Worm (Caenorhabditis elegans) whole organism, late embryonic: ENCODE data around the gene F20D6.10.

Experiments
- Y22D7AL.16 ChIP-seq: sonication (generic microtip); optimal IDR thresholded peaks from 2 replicates; lab custom pipeline; 2016; ENCODE audit warnings: missing genetic modification characterization, missing compliant biosample characterization
- gmeb-2 ChIP-seq: sonication (generic microtip); optimal IDR thresholded peaks from 2 replicates; lab custom pipeline; 2016; ENCODE audit warnings: missing genetic modification characterization, inconsistent platforms, missing compliant biosample characterization
- nfya-1 ChIP-seq: sonication (generic microtip); optimal IDR thresholded peaks from 2 replicates; lab custom pipeline; 2017; ENCODE audit warnings: missing genetic modification characterization, mild to moderate bottlenecking, missing compliant biosample characterization, antibody characterized with exemption, moderate library complexity
- pat-9 ChIP-seq: fragments of 200-800 bp; sonication (Bioruptor generic); optimal IDR thresholded peaks from 2 replicates; lab custom pipeline; 2018; ENCODE audit warnings: mild to moderate bottlenecking, missing genetic modification characterization, moderate library complexity, missing compliant biosample characterization
- pqm-1 ChIP-seq: sonication (generic microtip); optimal IDR thresholded peaks from 2 replicates; lab custom pipeline; 2016; ENCODE audit warnings: missing genetic modification characterization, missing compliant biosample characterization
- sox-2 ChIP-seq: fragments of 200-800 bp; sonication (Bioruptor generic); IDR thresholded peaks from 2 replicates; pipeline ENCODE4 v1.3.6; 2022; ENCODE audit warnings: missing genetic modification reagents, missing genetic modification characterization, missing compliant biosample characterization
- sox-4 ChIP-seq: sonication (generic microtip); optimal IDR thresholded peaks from 2 replicates; lab custom pipeline; 2017; ENCODE audit warnings: mild to moderate bottlenecking, missing genetic modification characterization, inconsistent platforms, missing compliant biosample characterization
- tbx-2 ChIP-seq: sonication (generic microtip); optimal IDR thresholded peaks from 2 replicates; lab custom pipeline; 2016; ENCODE audit warnings: missing genetic modification characterization, missing compliant biosample characterization
- tbx-7 ChIP-seq: sonication (generic microtip); optimal IDR thresholded peaks from 2 replicates; lab custom pipeline; 2016; ENCODE audit warnings: missing genotype, missing genetic modification characterization, missing compliant biosample characterization

DNA sequence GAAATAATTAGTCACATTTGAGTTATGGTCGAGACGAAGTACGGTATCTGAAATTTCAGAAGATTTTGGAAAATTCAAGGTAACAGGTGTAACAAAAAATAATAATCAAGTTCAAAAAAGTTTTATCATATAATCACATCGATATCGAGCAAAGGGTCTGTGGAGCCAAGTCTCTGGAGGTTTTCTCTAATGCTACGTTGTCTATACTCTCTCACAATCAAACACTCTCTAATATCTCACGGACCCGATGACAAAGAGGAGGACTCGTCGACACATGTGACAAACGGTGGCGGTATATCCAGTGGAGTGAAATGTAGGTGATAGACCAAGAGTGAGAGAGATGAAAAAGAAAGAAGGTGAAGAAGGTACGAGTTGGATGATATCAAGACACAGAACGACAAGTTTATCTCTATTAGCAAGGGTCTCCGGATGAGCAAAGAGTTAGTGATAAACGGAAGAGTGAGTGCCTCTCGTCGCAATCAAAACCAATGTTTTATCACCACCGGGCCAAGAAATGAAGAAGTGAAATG, at the start of gene F20D6.10:
- TF ChIP-seq sox-4 (tag; lab: Kevin White, UChicago), result no peak
- no peak for TF ChIP-seq pat-9
- no peak for TF ChIP-seq tbx-2
- peak; percentile 10 for TF ChIP-seq nfya-1 (tag; lab: Kevin White, UChicago)
- no peak for TF ChIP-seq gmeb-2 (tag; lab: Kevin White, UChicago)
- TF ChIP-seq tbx-7 (tag; lab: Kevin White, UChicago), result no peak
- TF ChIP-seq pqm-1 (tag; lab: Kevin White, UChicago), result no peak
- TF ChIP-seq sox-2 (GFP tag; lab: Robert Waterston, UW), result no peak
- TF ChIP-seq Y22D7AL.16, result no peak
